Worm (Caenorhabditis elegans) whole organism, midembryonic: Measurements from ENCODE around the gene snx-13.
A peak's percentile ranks its signal among the peaks of the same experiment; 100 is the strongest.

Experiments used
- T22C8.4 ChIP-seq: fragments of 200-800 bp; sonication (Bioruptor generic); IDR thresholded peaks from 2 replicates; pipeline ENCODE4 v1.3.6; 2022; ENCODE audit warnings: missing genetic modification characterization, missing compliant biosample characterization
- cog-1 ChIP-seq: sonication (generic microtip); optimal IDR thresholded peaks from 2 replicates; lab custom pipeline; 2016; ENCODE audit warnings: missing genetic modification characterization, missing compliant biosample characterization
- flt-1 ChIP-seq: fragments of 200-800 bp; sonication (Bioruptor generic); IDR thresholded peaks from 2 replicates; pipeline ENCODE4 v1.3.6; 2022; ENCODE audit warnings: missing genetic modification characterization, missing compliant biosample characterization
- klf-2 ChIP-seq: fragments of 200-800 bp; sonication (Bioruptor generic); conservative IDR thresholded peaks from 2 replicates; pipeline ENCODE4 v1.3.6; 2022; ENCODE audit warnings: missing genetic modification reagents, missing genetic modification characterization, missing compliant biosample characterization
- med-1 ChIP-seq: sonication (generic microtip); optimal IDR thresholded peaks from 2 replicates; lab custom pipeline; 2017; ENCODE audit warnings: missing genetic modification characterization, mild to moderate bottlenecking, missing compliant biosample characterization, antibody characterized with exemption, missing genetic modification reagents; ENCODE audit not compliant: insufficient read depth
- ref-1 ChIP-seq: fragments of 200-800 bp; sonication (Bioruptor generic); conservative IDR thresholded peaks from 2 replicates; pipeline ENCODE4 v1.3.6; 2022; ENCODE audit warnings: missing genetic modification reagents, missing genetic modification characterization, missing compliant biosample characterization
- tab-1 ChIP-seq: fragments of 200-800 bp; sonication (Bioruptor generic); IDR thresholded peaks from 2 replicates; pipeline ENCODE4 v1.3.6; 2022; ENCODE audit warnings: missing genetic modification characterization, missing compliant biosample characterization
- ztf-23 ChIP-seq: fragments of 200-800 bp; sonication (Bioruptor generic); IDR thresholded peaks from 2 replicates; pipeline ENCODE4 v1.3.6; 2022; ENCODE audit warnings: missing genetic modification reagents, missing genetic modification characterization, missing compliant biosample characterization
- ztf-29 ChIP-seq: fragments of 200-800 bp; sonication (Bioruptor generic); IDR thresholded peaks from 2 replicates; pipeline ENCODE4 v1.3.6; 2022; ENCODE audit warnings: missing genetic modification reagents, missing genetic modification characterization, missing compliant biosample characterization

Gene snx-13

DNA sequence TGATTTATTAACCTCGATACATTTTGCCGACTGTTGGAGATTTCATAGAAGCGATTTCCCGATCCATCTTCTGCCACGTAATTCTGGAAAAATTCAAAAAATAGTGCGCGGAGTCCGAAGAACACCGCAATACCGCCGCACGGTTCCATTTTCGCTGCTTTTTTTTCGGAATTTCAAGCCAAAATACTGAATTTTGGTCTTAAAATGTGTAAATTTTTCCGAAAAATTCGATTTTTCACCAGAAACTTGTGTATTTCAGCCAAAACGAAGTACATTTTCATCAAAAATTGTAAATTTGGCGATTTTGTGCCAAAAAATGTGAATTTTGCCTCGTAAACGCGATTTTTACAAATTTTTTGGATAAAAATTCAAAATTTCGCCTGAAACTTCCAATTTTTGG, 15.9 kb upstream of the snx-13 start:
- TF ChIP-seq tab-1 (GFP tag; lab: Robert Waterston, UW) (no peak), klf-2 (GFP tag; lab: Robert Waterston, UW) (no peak), ztf-29 (no peak), flt-1 (GFP tag; lab: Robert Waterston, UW) (no peak)

DNA sequence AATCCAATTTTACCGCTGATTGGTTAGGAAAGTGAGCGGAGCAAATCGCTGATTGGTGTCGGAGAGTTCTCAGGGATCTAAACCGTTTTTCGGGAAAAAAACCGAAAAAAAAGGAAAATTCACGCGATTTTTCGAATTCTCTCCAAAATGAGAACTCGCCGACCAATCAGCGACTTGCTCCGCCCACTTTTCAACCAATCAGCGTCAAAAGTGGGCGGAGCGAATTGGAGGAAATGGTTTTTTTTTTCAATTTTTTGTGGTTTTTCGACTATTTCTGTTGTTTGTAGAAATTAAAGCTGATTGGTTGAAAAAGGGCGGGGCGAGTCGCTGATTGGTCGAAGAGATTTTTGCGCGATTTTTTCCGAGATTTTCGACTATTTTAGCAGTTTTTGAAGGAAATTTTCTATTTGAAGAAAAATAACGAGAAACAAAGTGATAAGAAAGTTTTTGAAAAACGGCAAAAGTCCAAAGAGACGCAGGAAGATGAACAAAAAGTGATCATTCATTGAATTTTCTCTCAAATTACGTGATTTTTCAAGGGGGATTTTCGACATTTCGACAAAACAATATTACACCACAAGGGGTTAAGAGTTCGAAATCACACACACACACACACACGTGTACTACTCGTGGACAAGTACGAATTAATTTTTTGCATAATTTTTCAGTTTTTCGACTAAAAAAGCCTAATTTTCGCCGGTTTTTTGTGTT, 13.5 kb upstream of the snx-13 start:
- no peak for TF ChIP-seq ztf-23
- TF ChIP-seq med-1, result no peak
- no peak for TF ChIP-seq T22C8.4
- no peak for TF ChIP-seq ztf-29
- TF ChIP-seq ref-1 (GFP tag; lab: Robert Waterston, UW), result no peak
- TF ChIP-seq cog-1 (tag; lab: Kevin White, UChicago), result no peak
- TF ChIP-seq flt-1 (GFP tag; lab: Robert Waterston, UW), result no peak
- TF ChIP-seq klf-2 (GFP tag; lab: Robert Waterston, UW), result no peak
- no peak for TF ChIP-seq tab-1 (GFP tag; lab: Robert Waterston, UW)

ce11 chrIV:17100148-17100547, 12.9 kb upstream of the snx-13 start, which contains the start of gene bca-2:
bca-2 (minus strand) TSS chrIV:17100248.
- no peak for TF ChIP-seq med-1
- no peak for TF ChIP-seq tab-1 (GFP tag; lab: Robert Waterston, UW)
- TF ChIP-seq cog-1 (tag; lab: Kevin White, UChicago), result no peak
- no peak for TF ChIP-seq ztf-23
- no peak for TF ChIP-seq T22C8.4
- TF ChIP-seq klf-2 (GFP tag; lab: Robert Waterston, UW), result no peak
- no peak for TF ChIP-seq flt-1 (GFP tag; lab: Robert Waterston, UW)
- TF ChIP-seq ztf-29, result no peak
- TF ChIP-seq ref-1 (GFP tag; lab: Robert Waterston, UW), result no peak

- TF ChIP-seq ztf-23 (no peak), med-1 (no peak), tab-1 (GFP tag; lab: Robert Waterston, UW) (no peak), klf-2 (GFP tag; lab: Robert Waterston, UW) (0 out of 2 replicates have a peak, but pooled peaks have one; percentile 3), cog-1 (tag; lab: Kevin White, UChicago) (no peak), ref-1 (GFP tag; lab: Robert Waterston, UW) (0 out of 2 replicates have a peak, but pooled peaks have one; percentile 23), T22C8.4 (no peak), ztf-29 (no peak), flt-1 (GFP tag; lab: Robert Waterston, UW) (no peak)
These were observed 11.9 kb upstream of the snx-13 start for ce11 chrIV:17099113-17099512.

DNA sequence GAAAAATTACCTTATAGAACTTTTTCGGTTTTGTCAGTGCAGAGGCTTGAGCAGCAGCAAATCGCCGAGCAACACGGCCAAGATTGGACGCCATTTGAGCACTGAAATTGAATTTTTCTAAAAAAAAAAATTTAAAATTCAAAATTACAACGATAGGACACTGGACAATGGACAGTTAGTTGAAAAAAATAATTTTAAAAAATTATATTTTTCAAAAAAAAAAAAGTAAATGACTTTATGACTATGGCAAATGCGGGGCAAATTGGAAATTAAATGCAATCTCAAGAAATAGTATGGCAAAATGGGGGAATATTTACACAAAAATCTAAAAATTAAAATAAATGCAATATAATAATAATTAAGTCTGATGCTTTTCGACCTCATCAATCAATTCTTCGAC, 8.9 kb upstream of the snx-13 start, which contains the start of gene Y116A8C.27:
Gene Y116A8C.27 (minus strand): TSS at position 101 of the 400 bp plus-strand sequence.
- TF ChIP-seq ztf-23 (no peak), flt-1 (GFP tag; lab: Robert Waterston, UW) (no peak), T22C8.4 (no peak), tab-1 (GFP tag; lab: Robert Waterston, UW) (no peak), ref-1 (GFP tag; lab: Robert Waterston, UW) (no peak), ztf-29 (no peak), cog-1 (tag; lab: Kevin White, UChicago) (no peak), med-1 (no peak), klf-2 (GFP tag; lab: Robert Waterston, UW) (no peak)

ce11 chrIV:17093701-17094100, 6.5 kb upstream of the snx-13 start, which contains the start of gene Y116A8C.29:
Y116A8C.29 (plus strand) TSS chrIV:17094028.
- TF ChIP-seq ztf-29 (no peak), ref-1 (GFP tag; lab: Robert Waterston, UW) (no peak), med-1 (no peak), T22C8.4 (no peak), klf-2 (GFP tag; lab: Robert Waterston, UW) (no peak), ztf-23 (no peak), cog-1 (tag; lab: Kevin White, UChicago) (no peak), flt-1 (GFP tag; lab: Robert Waterston, UW) (no peak), tab-1 (GFP tag; lab: Robert Waterston, UW) (no peak)

DNA sequence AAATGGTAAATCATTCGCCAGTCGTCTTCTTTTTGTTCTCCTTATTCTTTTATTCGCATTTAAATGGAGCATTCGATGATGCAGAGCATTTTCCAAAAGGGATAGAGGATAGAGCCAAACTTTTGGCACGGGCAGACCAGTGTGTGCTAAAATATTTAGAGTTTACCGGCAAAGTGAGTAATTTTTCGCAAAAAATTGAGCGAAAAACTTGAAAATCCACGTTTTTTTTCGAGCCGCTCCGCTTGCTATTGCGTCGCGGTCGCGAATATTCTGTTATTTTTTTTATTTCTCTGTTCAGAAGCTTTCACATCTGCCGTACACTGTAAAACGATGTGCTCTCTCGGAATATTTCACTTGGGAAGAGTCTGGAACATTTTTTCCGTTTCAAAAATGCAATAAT, 1.6 kb upstream of the snx-13 start, which contains the start of gene Y116A8C.43:
Gene Y116A8C.43 (plus strand): TSS at position 3 of the 400 bp plus-strand sequence.
- no peak for TF ChIP-seq tab-1 (GFP tag; lab: Robert Waterston, UW)
- no peak for TF ChIP-seq ztf-29
- no peak for TF ChIP-seq med-1
- TF ChIP-seq klf-2 (GFP tag; lab: Robert Waterston, UW), result no peak
- TF ChIP-seq ref-1 (GFP tag; lab: Robert Waterston, UW), result no peak
- no peak for TF ChIP-seq flt-1 (GFP tag; lab: Robert Waterston, UW)
- TF ChIP-seq ztf-23, result no peak
- TF ChIP-seq cog-1 (tag; lab: Kevin White, UChicago), result no peak
- TF ChIP-seq T22C8.4, result no peak

- TF ChIP-seq ztf-29 (no peak), ztf-23 (no peak), klf-2 (GFP tag; lab: Robert Waterston, UW) (no peak), tab-1 (GFP tag; lab: Robert Waterston, UW) (no peak), T22C8.4 (no peak), cog-1 (tag; lab: Kevin White, UChicago) (no peak), med-1 (no peak), ref-1 (GFP tag; lab: Robert Waterston, UW) (no peak), flt-1 (GFP tag; lab: Robert Waterston, UW) (no peak)
These were observed 2.4 kb downstream of the snx-13 start for ce11 chrIV:17084839-17085238.

- TF ChIP-seq ztf-23, result no peak
- no peak for TF ChIP-seq ztf-29
- TF ChIP-seq flt-1 (GFP tag; lab: Robert Waterston, UW), result no peak
- TF ChIP-seq med-1, result no peak
- TF ChIP-seq T22C8.4, result no peak
- TF ChIP-seq ref-1 (GFP tag; lab: Robert Waterston, UW), result no peak
- no peak for TF ChIP-seq cog-1 (tag; lab: Kevin White, UChicago)
- TF ChIP-seq klf-2 (GFP tag; lab: Robert Waterston, UW), result no peak
- no peak for TF ChIP-seq tab-1 (GFP tag; lab: Robert Waterston, UW)
These were observed 2.9 kb downstream of the snx-13 start for ce11 chrIV:17084317-17084716.

DNA sequence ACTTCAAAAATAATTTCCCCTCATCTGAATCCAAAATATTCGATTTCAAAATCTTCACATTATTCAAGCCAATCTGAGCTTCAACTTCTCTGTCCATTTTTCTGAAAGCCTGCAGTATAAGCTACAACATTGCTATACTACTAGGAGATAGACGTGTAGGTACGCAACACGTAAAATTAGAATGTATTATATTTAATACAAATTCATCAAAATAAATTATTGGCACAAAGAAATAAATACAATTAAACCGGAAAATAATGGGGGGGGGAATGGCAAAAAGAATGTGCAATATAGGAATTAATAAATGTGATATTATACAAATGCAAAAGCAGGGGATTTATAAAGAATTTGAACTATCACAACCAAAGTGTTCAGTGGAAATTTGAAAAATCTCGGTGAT, 8.6 kb downstream of the snx-13 start, which contains the start of gene Y116A8C.25:
Gene Y116A8C.25 (minus strand): TSS at position 101 of the 400 bp plus-strand sequence.
- TF ChIP-seq ref-1 (GFP tag; lab: Robert Waterston, UW), result no peak
- TF ChIP-seq ztf-29, result no peak
- no peak for TF ChIP-seq tab-1 (GFP tag; lab: Robert Waterston, UW)
- TF ChIP-seq ztf-23, result no peak
- TF ChIP-seq med-1, result no peak
- no peak for TF ChIP-seq cog-1 (tag; lab: Kevin White, UChicago)
- TF ChIP-seq flt-1 (GFP tag; lab: Robert Waterston, UW), result no peak
- no peak for TF ChIP-seq klf-2 (GFP tag; lab: Robert Waterston, UW)
- no peak for TF ChIP-seq T22C8.4
